Fruit fly (Drosophila melanogaster) whole organism, adult: ENCODE measurements around the gene CG5011.

Experiments
- CG11617 ChIP-seq: fragments of 200-800 bp; sonication (Bioruptor generic); optimal IDR thresholded peaks from 2 replicates; lab custom pipeline; 2017; ENCODE audit warnings: mild to moderate bottlenecking, missing biosample characterization, missing genetic modification reagents, missing genetic modification characterization
- CG12768 ChIP-seq: fragments of 200-800 bp; sonication (Bioruptor generic); optimal IDR thresholded peaks from 2 replicates; lab custom pipeline; 2017; ENCODE audit warnings: missing biosample characterization, missing genetic modification characterization, mild to moderate bottlenecking, moderate library complexity, missing genetic modification reagents
- CG14711 ChIP-seq: fragments of 200-800 bp; sonication (Bioruptor generic); optimal IDR thresholded peaks from 2 replicates; lab custom pipeline; 2018; ENCODE audit warnings: missing biosample characterization, mild to moderate bottlenecking, missing genetic modification characterization, moderate library complexity
- CG1620 ChIP-seq: fragments of 200-800 bp; sonication (Bioruptor generic); optimal IDR thresholded peaks from 2 replicates; lab custom pipeline; 2016; ENCODE audit warnings: missing biosample characterization, missing genetic modification characterization
- CG33017 ChIP-seq: fragments of 200-800 bp; sonication (Bioruptor generic); optimal IDR thresholded peaks from 2 replicates; lab custom pipeline; 2018; ENCODE audit warnings: missing biosample characterization, mild to moderate bottlenecking, missing genetic modification characterization, moderate library complexity
- CG5204 ChIP-seq: fragments of 200-800 bp; sonication (Bioruptor generic); optimal IDR thresholded peaks from 2 replicates; lab custom pipeline; 2016; ENCODE audit warnings: missing biosample characterization, missing genetic modification characterization
- CG7045 ChIP-seq: fragments of 200-800 bp; sonication (Bioruptor generic); optimal IDR thresholded peaks from 2 replicates; lab custom pipeline; 2017; ENCODE audit warnings: missing biosample characterization, mild to moderate bottlenecking, missing genetic modification characterization
- CG7101 ChIP-seq: fragments of 200-800 bp; sonication (Bioruptor generic); optimal IDR thresholded peaks from 2 replicates; lab custom pipeline; 2018; ENCODE audit warnings: missing biosample characterization, mild to moderate bottlenecking, missing genetic modification characterization, moderate library complexity
- Clk ChIP-seq: fragments of 200-800 bp; sonication (Bioruptor generic); optimal IDR thresholded peaks from 2 replicates; lab custom pipeline; 2017; ENCODE audit warnings: missing biosample characterization, missing genetic modification characterization
- Crg-1 ChIP-seq: fragments of 200-800 bp; sonication (Bioruptor generic); optimal IDR thresholded peaks from 2 replicates; lab custom pipeline; 2016; ENCODE audit warnings: missing biosample characterization, missing genetic modification characterization
- Hr96 ChIP-seq: fragments of 200-800 bp; sonication (Bioruptor generic); optimal IDR thresholded peaks from 2 replicates; lab custom pipeline; 2016; ENCODE audit warnings: missing biosample characterization, missing genetic modification characterization
- Mnt ChIP-seq: fragments of 200-800 bp; sonication (Bioruptor generic); optimal IDR thresholded peaks from 2 replicates; lab custom pipeline; 2016; ENCODE audit warnings: missing biosample characterization, mild to moderate bottlenecking, missing genetic modification characterization
- bab1 ChIP-seq: fragments of 200-800 bp; sonication (Bioruptor generic); optimal IDR thresholded peaks from 3 replicates; lab custom pipeline; 2019; ENCODE audit warnings: missing biosample characterization, mild to moderate bottlenecking, missing genetic modification characterization, moderate library complexity
- cic ChIP-seq: fragments of 200-800 bp; sonication (Bioruptor generic); optimal IDR thresholded peaks from 2 replicates; lab custom pipeline; 2017; ENCODE audit warnings: missing biosample characterization, mild to moderate bottlenecking, missing genetic modification characterization, moderate library complexity
- cnc ChIP-seq, 2 experiments: fragments of >200 bp; optimal IDR thresholded peaks; 2 replicates each; lab custom pipeline; 2017
- kay ChIP-seq: fragments of 200-800 bp; sonication (Bioruptor generic); peaks from one replicate; lab custom pipeline; 2016; ENCODE audit warnings: missing biosample characterization, missing genetic modification characterization, borderline replicate concordance
- ovo ChIP-seq: fragments of 200-800 bp; sonication (Bioruptor generic); optimal IDR thresholded peaks from 2 replicates; lab custom pipeline; 2016; ENCODE audit warnings: missing biosample characterization, missing genetic modification characterization
- tj ChIP-seq: fragments of 200-800 bp; sonication (Bioruptor generic); optimal IDR thresholded peaks from 3 replicates; lab custom pipeline; 2017; ENCODE audit warnings: missing biosample characterization, mild to moderate bottlenecking, missing genetic modification characterization, moderate library complexity
- toe ChIP-seq: fragments of 200-800 bp; sonication (Bioruptor generic); optimal IDR thresholded peaks from 2 replicates; lab custom pipeline; 2016; ENCODE audit warnings: missing biosample characterization, missing genetic modification characterization

CG5011 gene

DNA sequence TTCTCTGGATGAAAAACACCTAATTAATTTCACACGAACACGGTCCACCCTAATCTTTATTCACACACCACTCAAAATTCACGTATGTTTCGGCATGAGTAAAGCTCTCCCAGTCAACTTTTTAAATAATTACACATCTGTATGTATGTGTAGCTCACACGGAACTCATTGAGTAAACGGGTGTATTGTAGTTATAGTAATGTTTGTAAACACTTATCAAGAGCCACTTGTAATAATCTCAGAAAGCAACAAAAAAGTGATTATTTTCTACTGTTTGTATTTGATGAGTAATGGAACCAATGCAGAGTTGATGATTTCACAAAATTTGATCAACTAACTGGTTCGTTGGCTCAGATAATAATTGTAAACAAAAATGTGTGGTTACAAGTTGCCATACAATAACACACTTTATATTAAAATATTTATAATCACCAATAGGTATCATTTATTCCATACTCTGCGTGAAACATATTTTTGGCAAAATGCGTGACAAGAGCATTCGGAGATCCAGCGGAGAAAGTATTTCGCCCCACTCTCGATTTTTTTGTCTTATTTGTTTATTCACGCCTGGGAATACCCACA lies 17.5 kb downstream of the CG5011 start:
- TF ChIP-seq kay (peak; percentile 47), cic (peak; percentile 89), cnc (optimal IDR thresholded peaks at IDR 0.05; lab: Kevin White, UChicago) (no peak)

dm6 chr2L:1218475-1218874 lies 18.0 kb downstream of the CG5011 start:
- no peak for TF ChIP-seq CG11617 (GFP tag; lab: Kevin White, UChicago)
- TF ChIP-seq CG5204 (GFP tag; lab: Kevin White, UChicago) = no peak
- TF ChIP-seq cic = no peak
- TF ChIP-seq Hr96 (GFP tag; lab: Kevin White, UChicago) = no peak
- no peak for TF ChIP-seq CG1620
- TF ChIP-seq Crg-1 (GFP tag; lab: Kevin White, UChicago) = no peak
- no peak for TF ChIP-seq tj

- TF ChIP-seq CG1620 = no peak
- no peak for TF ChIP-seq CG12768 (GFP tag; lab: Kevin White, UChicago)
- TF ChIP-seq toe (GFP tag; lab: Kevin White, UChicago) = no peak
- no peak for TF ChIP-seq bab1 (GFP tag; lab: Kevin White, UChicago)
- no peak for TF ChIP-seq Clk (GFP tag; lab: Kevin White, UChicago)
- TF ChIP-seq Mnt (GFP tag; lab: Kevin White, UChicago) = peak; percentile 42
- no peak for TF ChIP-seq cnc (optimal IDR thresholded peaks at IDR 0.05; lab: Kevin White, UChicago)
- no peak for TF ChIP-seq ovo (GFP tag; lab: Kevin White, UChicago)
- no peak for TF ChIP-seq CG7045 (GFP tag; lab: Kevin White, UChicago)
Measured at dm6 chr2L:1218993-1219392, 18.5 kb downstream of the CG5011 start, which contains the start of gene CG42329. TSS of gene CG42329 (plus strand) at chr2L:1219293.

- TF ChIP-seq cic (no peak), CG14711 (no peak), CG11617 (GFP tag; lab: Kevin White, UChicago) (no peak), Crg-1 (GFP tag; lab: Kevin White, UChicago) (no peak), CG1620 (no peak), CG33017 (tag; lab: Kevin White, UChicago) (no peak), kay (no peak), CG7045 (GFP tag; lab: Kevin White, UChicago) (no peak), ovo (GFP tag; lab: Kevin White, UChicago) (no peak), Hr96 (GFP tag; lab: Kevin White, UChicago) (no peak), Clk (GFP tag; lab: Kevin White, UChicago) (no peak), toe (GFP tag; lab: Kevin White, UChicago) (no peak), CG5204 (GFP tag; lab: Kevin White, UChicago) (no peak), CG7101 (tag; lab: Kevin White, UChicago) (no peak)
Measured at dm6 chr2L:1230691-1231090, 30.2 kb downstream of the CG5011 start.

dm6 chr2L:1239736-1240135 lies 39.3 kb downstream of the CG5011 start, which contains the start of gene CG5397:
TSS of gene CG5397 (plus strand) at chr2L:1240036.
- TF ChIP-seq toe (GFP tag; lab: Kevin White, UChicago) (no peak), Mnt (GFP tag; lab: Kevin White, UChicago) (no peak), CG5204 (GFP tag; lab: Kevin White, UChicago) (no peak), tj (no peak), Crg-1 (GFP tag; lab: Kevin White, UChicago) (no peak), Clk (GFP tag; lab: Kevin White, UChicago) (no peak), CG1620 (no peak)
